Worm (Caenorhabditis elegans) whole organism, mixed stage, embryonic: Measurements from ENCODE around the gene abu-2.

Experiments used
- M03D4.4 ChIP-seq: sonication (generic microtip); optimal IDR thresholded peaks from 2 replicates; lab custom pipeline; 2017; ENCODE audit warnings: mild to moderate bottlenecking, missing genetic modification characterization, missing compliant biosample characterization
- elt-3 ChIP-seq: fragments of 150-350 bp; optimal IDR thresholded peaks from 2 replicates; lab custom pipeline; 2014; ENCODE audit warnings: missing biosample characterization, missing genetic modification characterization
- lin-13 ChIP-seq: fragments of 150-350 bp; optimal IDR thresholded peaks from 2 replicates; lab custom pipeline; 2014; ENCODE audit warnings: missing biosample characterization, missing genetic modification characterization
- nhr-12 ChIP-seq: fragments of 150-350 bp; optimal IDR thresholded peaks from 2 replicates; lab custom pipeline; 2014; ENCODE audit warnings: missing biosample characterization, missing genetic modification characterization
- snpc-4 ChIP-seq: fragments of 150-350 bp; optimal IDR thresholded peaks from 2 replicates; lab custom pipeline; 2014; ENCODE audit warnings: missing biosample characterization, missing genetic modification characterization

- TF ChIP-seq M03D4.4 (tag; lab: Kevin White, UChicago), result no peak
- TF ChIP-seq lin-13 (tag; lab: Kevin White, UChicago), result no peak
- no peak for TF ChIP-seq elt-3 (tag; lab: Kevin White, UChicago)
- TF ChIP-seq nhr-12, result no peak
- no peak for TF ChIP-seq snpc-4 (tag; lab: Kevin White, UChicago)
These were observed 43.3 kb upstream of the abu-2 start, which contains the start of gene cebp-1 for ce11 chrX:1453770-1454169.
